Worm (Caenorhabditis elegans): ENCODE measurements around the gene stdh-4.

stdh-4 gene

DNA sequence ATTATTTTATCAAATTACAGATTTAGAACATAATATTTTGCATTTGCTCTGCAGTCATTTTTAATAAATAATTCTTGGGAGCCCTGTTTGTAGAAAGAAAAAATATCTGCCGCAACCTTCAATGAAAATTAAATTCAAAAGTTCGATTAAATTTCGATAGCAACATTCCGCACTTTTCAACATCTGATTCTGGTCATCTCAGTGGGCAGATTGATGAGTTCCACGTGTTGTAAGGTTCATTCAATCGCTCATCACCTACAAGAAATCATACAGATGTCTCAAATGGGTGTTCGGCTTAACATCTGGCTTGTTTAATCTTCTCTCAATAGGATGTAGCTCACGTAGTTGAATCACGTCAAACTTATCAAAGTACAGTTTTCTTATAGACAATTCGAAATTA is 50.9 kb downstream of the stdh-4 start:
- TF ChIP-seq snpc-4 (tag; optimal IDR thresholded peaks at IDR 0.05), result no peak
- TF ChIP-seq ham-2 (GFP tag; optimal IDR thresholded peaks at IDR 0.05), result no peak
- TF ChIP-seq bed-3 (GFP tag; optimal IDR thresholded peaks at IDR 0.05), result no peak
- no peak for TF ChIP-seq tbx-8 (GFP tag; optimal IDR thresholded peaks at IDR 0.05)
- no peak for TF ChIP-seq ztf-11 (tag; optimal IDR thresholded peaks at IDR 0.05)
- TF ChIP-seq unc-120 (tag; optimal IDR thresholded peaks at IDR 0.05; ENCODE audit: poor library complexity, severe bottlenecking), result no peak
- no peak for TF ChIP-seq mab-5 (tag; optimal IDR thresholded peaks at IDR 0.05)
- TF ChIP-seq ces-1 (GFP tag; optimal IDR thresholded peaks at IDR 0.05), result no peak
- TF ChIP-seq lin-32 (GFP tag; optimal IDR thresholded peaks at IDR 0.05), result no peak
- no peak for TF ChIP-seq nhr-76 (tag; optimal IDR thresholded peaks at IDR 0.05)
- no peak for TF ChIP-seq cnd-1 (tag; optimal IDR thresholded peaks at IDR 0.05)
- no peak for TF ChIP-seq unc-62 (GFP tag; optimal IDR thresholded peaks at IDR 0.05)
- TF ChIP-seq lin-13 (tag; optimal IDR thresholded peaks at IDR 0.05), result no peak
- TF ChIP-seq mls-2 (tag; optimal IDR thresholded peaks at IDR 0.05), result no peak
- no peak for TF ChIP-seq blmp-1 (tag; optimal IDR thresholded peaks at IDR 0.05)
- TF ChIP-seq zip-8 (tag; optimal IDR thresholded peaks at IDR 0.05), result no peak
- TF ChIP-seq drap-1 (GFP tag; optimal IDR thresholded peaks at IDR 0.05), result no peak
